Fruit fly (Drosophila melanogaster): ENCODE measurements around the gene Rpn13R.

Gene Rpn13R

DNA sequence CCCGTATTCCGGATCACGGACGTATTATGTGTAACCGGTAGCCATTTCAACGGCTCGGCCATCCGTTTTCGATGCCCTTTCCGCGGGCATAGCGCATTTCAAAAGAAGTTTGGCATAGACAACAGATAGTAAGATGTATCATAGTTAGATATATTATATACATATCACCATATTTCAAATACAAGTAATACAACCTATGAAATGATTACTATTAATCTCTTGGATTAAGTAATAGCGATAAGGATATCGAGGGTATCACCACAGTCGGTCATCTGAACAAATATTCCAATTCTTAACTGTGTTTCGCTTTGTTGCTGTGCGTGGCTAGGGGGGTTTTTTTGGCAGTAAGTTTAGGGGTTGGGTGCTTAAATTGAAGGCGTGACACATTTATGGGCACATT lies 36.1 kb upstream of the Rpn13R start (continued):
- TF ChIP-seq Aef1 (GFP tag; IDR thresholded peaks at IDR 0.05) = no peak
- no peak for TF ChIP-seq prd (optimal IDR thresholded peaks at IDR 0.05)
- TF ChIP-seq prd (GFP tag; IDR thresholded peaks at IDR 0.05) = 0 out of 3 replicates have a peak, but pooled peaks have one; percentile 15
- no peak for TF ChIP-seq Poxn (GFP tag; IDR thresholded peaks at IDR 0.05)
- TF ChIP-seq hkb (optimal IDR thresholded peaks at IDR 0.05) = no peak
- TF ChIP-seq hkb (GFP tag; IDR thresholded peaks at IDR 0.05) = 0 out of 2 replicates have a peak, but pooled peaks have one; percentile 45
- TF ChIP-seq HmgD (GFP tag; optimal IDR thresholded peaks at IDR 0.05) = no peak
- no peak for TF ChIP-seq CG3995 (GFP tag; optimal IDR thresholded peaks at IDR 0.05)
- no peak for TF ChIP-seq Asciz (GFP tag; optimal IDR thresholded peaks at IDR 0.05)
- no peak for TF ChIP-seq pfk (GFP tag; optimal IDR thresholded peaks at IDR 0.05)
- no peak for TF ChIP-seq Antp (GFP tag; optimal IDR thresholded peaks at IDR 0.05)
- peak; percentile 31 for TF ChIP-seq nmo (GFP tag; optimal IDR thresholded peaks at IDR 0.05)
- TF ChIP-seq crol (GFP tag; IDR thresholded peaks at IDR 0.05) = no peak
- TF ChIP-seq Xrp1 (GFP tag; IDR thresholded peaks at IDR 0.05) = peak; percentile 46; the same call in 1 of the 2 replicates
- TF ChIP-seq Fer1 (GFP tag; optimal IDR thresholded peaks at IDR 0.05) = peak; percentile 62
- TF ChIP-seq BtbVII (GFP tag; optimal IDR thresholded peaks at IDR 0.05) = peak; percentile 40
- no peak for TF ChIP-seq nau (GFP tag; optimal IDR thresholded peaks at IDR 0.05)
- no peak for TF ChIP-seq CG17912 (GFP tag; optimal IDR thresholded peaks at IDR 0.05)
- no peak for TF ChIP-seq CG8478 (optimal IDR thresholded peaks at IDR 0.05)
- TF ChIP-seq sna (GFP tag; IDR thresholded peaks at IDR 0.05; ENCODE audit: partially characterized antibody) = no peak
- no peak for TF ChIP-seq twi (tag; optimal IDR thresholded peaks at IDR 0.05)
- TF ChIP-seq Ptx1 (GFP tag; IDR thresholded peaks at IDR 0.05) = peak; percentile 51; the same call in 1 of the 2 replicates
- TF ChIP-seq CG11504 (tag; optimal IDR thresholded peaks at IDR 0.05) = peak; percentile 71
- TF ChIP-seq CG9817 (tag; optimal IDR thresholded peaks at IDR 0.05) = peak; percentile 14
- TF ChIP-seq jigr1 (GFP tag; IDR thresholded peaks at IDR 0.05) = no peak
- peak; percentile 37 for TF ChIP-seq Xbp1 (GFP tag; optimal IDR thresholded peaks at IDR 0.05)
- no peak for TF ChIP-seq Neu2 (GFP tag; optimal IDR thresholded peaks at IDR 0.05; ENCODE audit: borderline replicate concordance)
- no peak for TF ChIP-seq bab2 (GFP tag; optimal IDR thresholded peaks at IDR 0.05)
- TF ChIP-seq CG8924 (tag; optimal IDR thresholded peaks at IDR 0.05) = peak; percentile 26
- TF ChIP-seq CG12299 (tag; optimal IDR thresholded peaks at IDR 0.05) = peak; percentile 14
- peak; percentile 22 for TF ChIP-seq NfI (GFP tag; optimal IDR thresholded peaks at IDR 0.05)
- TF ChIP-seq hbn (GFP tag; IDR thresholded peaks at IDR 0.05; ENCODE audit: partially characterized antibody) = no peak
- TF ChIP-seq CG8359 (GFP tag; optimal IDR thresholded peaks at IDR 0.05; ENCODE audit: borderline replicate concordance) = no peak
- TF ChIP-seq h (optimal IDR thresholded peaks at IDR 0.05) = no peak
- 0 out of 2 replicates have a peak, but pooled peaks have one; percentile 35 for TF ChIP-seq CG6689 (GFP tag; IDR thresholded peaks at IDR 0.05)
- TF ChIP-seq CG11560 (tag; IDR thresholded peaks at IDR 0.05) = no peak
- peak; percentile 49 for TF ChIP-seq Hmr (GFP tag; optimal IDR thresholded peaks at IDR 0.05)
- TF ChIP-seq CG13296 (GFP tag; optimal IDR thresholded peaks at IDR 0.05) = peak; percentile 27
- TF ChIP-seq croc (GFP tag; conservative IDR thresholded peaks at IDR 0.05) = no peak
- TF ChIP-seq ATbp (GFP tag; optimal IDR thresholded peaks at IDR 0.05) = peak; percentile 18
- TF ChIP-seq ab (GFP tag; optimal IDR thresholded peaks at IDR 0.05) = no peak
- peak; percentile 14 for TF ChIP-seq CG15011 (GFP tag; optimal IDR thresholded peaks at IDR 0.05)
- TF ChIP-seq CG4820 (GFP tag; optimal IDR thresholded peaks at IDR 0.05) = peak; percentile 9
- no peak for TF ChIP-seq CG32772 (GFP tag; IDR thresholded peaks at IDR 0.05)
- peak; percentile 31 for TF ChIP-seq CG30403 (GFP tag; optimal IDR thresholded peaks at IDR 0.05)
- TF ChIP-seq oc (tag; optimal IDR thresholded peaks at IDR 0.05) = peak; percentile 5
- TF ChIP-seq danr (GFP tag; IDR thresholded peaks at IDR 0.05) = 0 out of 2 replicates have a peak, but pooled peaks have one; percentile 14
- TF ChIP-seq CkIIα-i1 (GFP tag; IDR thresholded peaks at IDR 0.05) = no peak
- peak; percentile 21; the same call in 1 of the 2 replicates for TF ChIP-seq CG32532 (GFP tag; IDR thresholded peaks at IDR 0.05)
- peak; percentile 21 for TF ChIP-seq HHEX (GFP tag; optimal IDR thresholded peaks at IDR 0.05)
- TF ChIP-seq tap (tag; optimal IDR thresholded peaks at IDR 0.05) = peak; percentile 24
- no peak for TF ChIP-seq CG6254 (GFP tag; optimal IDR thresholded peaks at IDR 0.05)
